Fruit fly (Drosophila melanogaster): ENCODE results near the gene Fitm.
A peak's percentile ranks its signal among the peaks of the same experiment; 100 is the strongest.

The Fitm gene

dm6 chr3L:5131245-5131644 is 14.6 kb downstream of the Fitm start, which contains the start of gene CG15212:
TSS of gene CG15212 (plus strand) at chr3L:5131545.
- no peak for TF ChIP-seq CG15336 (GFP tag; IDR thresholded peaks at IDR 0.05)
- peak; percentile 15 for TF ChIP-seq Eip78C (GFP tag)

dm6 chr3L:5130508-5130907 is 15.4 kb downstream of the Fitm start:
- no peak for TF ChIP-seq CG8119 (GFP tag; IDR thresholded peaks at IDR 0.05)
- TF ChIP-seq Lpt (GFP tag; optimal IDR thresholded peaks at IDR 0.05): no peak
- TF ChIP-seq CG1621 (tag; optimal IDR thresholded peaks at IDR 0.05): no peak
- TF ChIP-seq CG7368 (GFP tag; optimal IDR thresholded peaks at IDR 0.05): no peak
- no peak for TF ChIP-seq Sox102F (GFP tag; optimal IDR thresholded peaks at IDR 0.05)
- no peak for TF ChIP-seq CG10669 (GFP tag; optimal IDR thresholded peaks at IDR 0.05)
- no peak for TF ChIP-seq CG11902 (GFP tag; optimal IDR thresholded peaks at IDR 0.05)
- no peak for TF ChIP-seq acj6 (GFP tag; optimal IDR thresholded peaks at IDR 0.05)
- TF ChIP-seq Eip93F (GFP tag; optimal IDR thresholded peaks at IDR 0.05): no peak
- TF ChIP-seq eg (GFP tag; IDR thresholded peaks at IDR 0.05): no peak
- TF ChIP-seq spab (GFP tag; optimal IDR thresholded peaks at IDR 0.05): no peak
- no peak for TF ChIP-seq CG6808 (GFP tag; optimal IDR thresholded peaks at IDR 0.05)
- TF ChIP-seq Ets96B (tag; optimal IDR thresholded peaks at IDR 0.05): no peak
- no peak for TF ChIP-seq Hr39 (GFP tag; optimal IDR thresholded peaks at IDR 0.05)
- no peak for TF ChIP-seq CG9139 (GFP tag; optimal IDR thresholded peaks at IDR 0.05)
- no peak for TF ChIP-seq Hr4 (GFP tag; optimal IDR thresholded peaks at IDR 0.05)
- no peak for TF ChIP-seq CG3032 (tag; optimal IDR thresholded peaks at IDR 0.05)

- TF ChIP-seq Lpt (GFP tag; optimal IDR thresholded peaks at IDR 0.05): no peak
- TF ChIP-seq OdsH (GFP tag; optimal IDR thresholded peaks at IDR 0.05): no peak
- TF ChIP-seq CG11762 (GFP tag; optimal IDR thresholded peaks at IDR 0.05; ENCODE audit: insufficient read depth): no peak
- TF ChIP-seq topi (GFP tag; optimal IDR thresholded peaks at IDR 0.05): no peak
- TF ChIP-seq dac (GFP tag; optimal IDR thresholded peaks at IDR 0.05): no peak
These were observed 16.7 kb downstream of the Fitm start, which contains the start of gene CG4597 for dm6 chr3L:5129199-5129598. TSS of gene CG4597 (plus strand) at chr3L:5129499.

- no peak for TF ChIP-seq cyc (GFP tag; optimal IDR thresholded peaks at IDR 0.05)
- peak; percentile 31 for TF ChIP-seq CG7368 (GFP tag; optimal IDR thresholded peaks at IDR 0.05)
- no peak for TF ChIP-seq Lpt (GFP tag; optimal IDR thresholded peaks at IDR 0.05)
- no peak for TF ChIP-seq spab (GFP tag; optimal IDR thresholded peaks at IDR 0.05)
- peak in 1 of 2 experiments; percentile 43 for TF ChIP-seq ss (GFP tag; optimal IDR thresholded peaks at IDR 0.05)
- peak; percentile 53 for TF ChIP-seq svp (GFP tag)
- TF ChIP-seq CG16779 (tag; optimal IDR thresholded peaks at IDR 0.05): peak; percentile 2
- peak; percentile 67 for TF ChIP-seq achi (GFP tag; optimal IDR thresholded peaks at IDR 0.05)
- peak; percentile 51; the same call in 1 of the 3 replicates for TF ChIP-seq CG6163 (GFP tag; IDR thresholded peaks at IDR 0.05)
- TF ChIP-seq topi (GFP tag; optimal IDR thresholded peaks at IDR 0.05): peak; percentile 23
- TF ChIP-seq Ets96B (tag; optimal IDR thresholded peaks at IDR 0.05): peak; percentile 16
- TF ChIP-seq pdm3 (GFP tag; optimal IDR thresholded peaks at IDR 0.05): peak; percentile 23
- peak; percentile 1 for TF ChIP-seq Sox14 (GFP tag; optimal IDR thresholded peaks at IDR 0.05)
- peak; percentile 43 for TF ChIP-seq CG1621 (tag; optimal IDR thresholded peaks at IDR 0.05)
- TF ChIP-seq CG3032 (tag; optimal IDR thresholded peaks at IDR 0.05): peak; percentile 66
- TF ChIP-seq CG6808 (GFP tag; optimal IDR thresholded peaks at IDR 0.05): peak; percentile 17
- TF ChIP-seq OdsH (GFP tag; optimal IDR thresholded peaks at IDR 0.05): peak; percentile 61
- no peak for TF ChIP-seq CG31627 (GFP tag; optimal IDR thresholded peaks at IDR 0.05)
- TF ChIP-seq Met (GFP tag; optimal IDR thresholded peaks at IDR 0.05): peak; percentile 33
- TF ChIP-seq CG10631 (GFP tag; optimal IDR thresholded peaks at IDR 0.05): peak; percentile 77
- TF ChIP-seq CG15336 (GFP tag; IDR thresholded peaks at IDR 0.05): peak; percentile 57; the same call in 1 of the 2 replicates
- no peak for TF ChIP-seq fkh (GFP tag; optimal IDR thresholded peaks at IDR 0.05)
- peak; percentile 2 for TF ChIP-seq Sox15 (GFP tag; optimal IDR thresholded peaks at IDR 0.05)
- TF ChIP-seq esn (GFP tag; optimal IDR thresholded peaks at IDR 0.05): peak; percentile 51
- TF ChIP-seq vri (GFP tag; optimal IDR thresholded peaks at IDR 0.05): no peak
- TF ChIP-seq CG6854 (GFP tag; optimal IDR thresholded peaks at IDR 0.05): no peak
- no peak for TF ChIP-seq salr (GFP tag; optimal IDR thresholded peaks at IDR 0.05)
- TF ChIP-seq CG3919 (GFP tag; optimal IDR thresholded peaks at IDR 0.05): peak; percentile 56
- TF ChIP-seq CG11902 (GFP tag; optimal IDR thresholded peaks at IDR 0.05): no peak
- peak; percentile 26; the same call in 1 of the 2 replicates for TF ChIP-seq Gug (GFP tag; IDR thresholded peaks at IDR 0.05)
- peak; percentile 53 for TF ChIP-seq CG6792 (GFP tag; optimal IDR thresholded peaks at IDR 0.05)
- TF ChIP-seq eg (GFP tag; IDR thresholded peaks at IDR 0.05): peak; percentile 45; the same call in 2 of the 3 replicates
- TF ChIP-seq CG10669 (GFP tag; optimal IDR thresholded peaks at IDR 0.05): peak; percentile 51
- TF ChIP-seq CG6276 (GFP tag; optimal IDR thresholded peaks at IDR 0.05): no peak
These were observed 17.6 kb downstream of the Fitm start for dm6 chr3L:5128214-5128613.

Measured in whole organism, prepupa.